Worm (Caenorhabditis elegans): ENCODE results near the gene C52G5.3.

C52G5.3 gene

DNA sequence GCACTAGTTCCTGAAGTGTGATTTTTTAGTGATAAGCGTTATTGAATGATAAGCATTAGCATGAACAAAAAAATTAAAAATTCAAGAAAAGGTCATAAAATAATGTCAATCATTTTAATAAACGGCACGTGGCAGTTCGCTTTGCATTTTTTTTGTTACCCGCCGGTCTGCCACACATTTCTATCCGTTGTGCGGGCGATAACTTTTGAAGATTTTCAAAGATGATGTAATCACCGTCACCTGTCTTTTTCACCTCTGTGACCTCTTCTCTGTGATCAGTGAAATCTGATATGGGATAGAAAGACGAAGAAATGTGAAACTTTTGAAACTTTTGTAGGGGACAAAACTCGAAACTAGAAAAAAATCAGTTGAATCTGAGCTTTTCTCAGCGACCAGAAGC is 32.0 kb upstream of the C52G5.3 start:
- TF ChIP-seq hlh-15 (tag; optimal IDR thresholded peaks at IDR 0.05) (no peak), ceh-48 (tag; optimal IDR thresholded peaks at IDR 0.05) (no peak), eyg-1 (tag; optimal IDR thresholded peaks at IDR 0.05) (no peak), ref-2 (tag; optimal IDR thresholded peaks at IDR 0.05) (no peak), dmd-4 (tag; optimal IDR thresholded peaks at IDR 0.05; ENCODE audit: borderline replicate concordance) (no peak), mec-3 (tag; optimal IDR thresholded peaks at IDR 0.05; ENCODE audit: borderline replicate concordance) (no peak), ceh-45 (GFP tag; IDR thresholded peaks at IDR 0.05) (no peak), pat-9 (tag; optimal IDR thresholded peaks at IDR 0.05) (no peak), pha-2 (tag; optimal IDR thresholded peaks at IDR 0.05) (no peak), tbx-7 (tag; optimal IDR thresholded peaks at IDR 0.05) (no peak), C08G9.2 (tag; optimal IDR thresholded peaks at IDR 0.05) (no peak), K02D7.2 (tag; optimal IDR thresholded peaks at IDR 0.05) (no peak), F13H6.1 (tag; optimal IDR thresholded peaks at IDR 0.05) (no peak), ceh-22 (tag; optimal IDR thresholded peaks at IDR 0.05) (no peak), ceh-14 (tag; optimal IDR thresholded peaks at IDR 0.05) (no peak)

DNA sequence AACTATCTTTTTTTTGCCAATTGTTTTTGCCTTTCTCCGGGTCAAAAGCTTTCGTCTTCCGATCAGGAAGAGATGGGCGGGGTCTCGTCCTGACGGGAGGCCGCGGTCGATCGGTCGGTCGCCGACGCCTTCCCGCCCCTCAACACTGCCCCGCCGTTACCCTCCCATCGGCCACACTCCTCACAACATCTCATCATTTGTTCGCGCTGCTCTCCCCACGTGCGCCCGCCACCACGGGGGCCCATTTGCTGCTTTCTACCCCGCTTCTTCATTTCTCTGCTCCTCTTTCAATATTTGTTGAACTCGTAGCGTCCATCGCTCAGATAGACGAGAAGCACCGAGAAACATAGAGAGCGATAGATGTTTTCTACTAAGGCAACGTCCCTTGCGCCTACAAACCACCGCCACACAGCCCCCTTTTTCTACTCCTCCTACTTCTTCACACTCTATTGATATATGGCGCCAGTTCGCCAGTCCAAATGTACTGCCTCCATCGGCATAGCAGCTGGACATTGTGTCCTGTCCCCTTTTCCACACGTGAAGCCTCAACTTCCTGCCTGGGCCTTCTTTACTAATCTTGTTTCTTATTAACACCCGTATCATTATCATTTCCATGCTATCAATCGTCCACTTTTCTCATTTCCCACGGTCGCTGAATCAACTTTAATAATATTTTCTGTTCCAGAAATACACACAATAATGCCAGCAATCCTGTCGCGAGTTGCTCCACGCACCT is 31.0 kb upstream of the C52G5.3 start, which contains the start of gene bcat-1:
bcat-1 (plus strand) TSS at position 686 of the 736 bp plus-strand sequence.
- TF ChIP-seq unc-42 (tag; optimal IDR thresholded peaks at IDR 0.05) (peak; percentile 16), fkh-6 (tag; optimal IDR thresholded peaks at IDR 0.05) (peak; percentile 16), hlh-6 (tag; optimal IDR thresholded peaks at IDR 0.05) (peak; percentile 31), ceh-18 (tag; optimal IDR thresholded peaks at IDR 0.05) (peak; percentile 70), unc-55 (GFP tag; optimal IDR thresholded peaks at IDR 0.05) (peak; percentile 6), ceh-14 (tag; optimal IDR thresholded peaks at IDR 0.05) (peak; percentile 44), eyg-1 (tag; optimal IDR thresholded peaks at IDR 0.05) (no peak), tbx-2 (tag; optimal IDR thresholded peaks at IDR 0.05) (peak; percentile 60), F13H6.1 (tag; optimal IDR thresholded peaks at IDR 0.05) (peak; percentile 42), K09A11.1 (tag; optimal IDR thresholded peaks at IDR 0.05; ENCODE audit: insufficient read depth) (no peak), mec-3 (tag; optimal IDR thresholded peaks at IDR 0.05; ENCODE audit: borderline replicate concordance) (peak; percentile 4), ref-2 (tag; optimal IDR thresholded peaks at IDR 0.05) (peak; percentile 34), sox-2 (GFP tag; IDR thresholded peaks at IDR 0.05) (no peak), ceh-31 (tag; optimal IDR thresholded peaks at IDR 0.05) (peak; percentile 34), sdc-2 (tag; optimal IDR thresholded peaks at IDR 0.05) (peak; percentile 49), pqm-1 (tag; optimal IDR thresholded peaks at IDR 0.05) (no peak), rnt-1 (tag; optimal IDR thresholded peaks at IDR 0.05) (peak; percentile 10), hlh-30 (tag; optimal IDR thresholded peaks at IDR 0.05; ENCODE audit: insufficient read depth) (peak; percentile 31), ceh-45 (GFP tag; IDR thresholded peaks at IDR 0.05) (no peak)

DNA sequence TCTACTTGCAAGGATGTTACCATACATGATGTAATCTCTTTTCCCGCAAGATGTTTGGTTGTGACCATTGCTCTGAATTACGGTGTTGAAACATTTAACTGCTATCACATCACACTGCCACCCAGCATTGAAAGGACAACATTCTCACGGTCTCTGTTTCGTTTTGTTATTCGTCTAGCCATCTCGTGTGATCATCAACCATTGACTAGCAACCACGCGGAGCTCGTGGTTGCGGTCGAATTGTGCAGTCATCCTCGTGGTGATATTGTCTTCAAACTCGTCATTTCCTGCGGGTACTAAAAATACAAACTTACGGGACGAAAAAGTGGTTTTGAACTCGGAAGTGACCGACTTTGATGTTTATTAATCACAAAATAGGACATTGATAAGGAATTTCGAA is 29.7 kb upstream of the C52G5.3 start:
- TF ChIP-seq zip-5 (tag; optimal IDR thresholded peaks at IDR 0.05) (no peak), unc-42 (tag; optimal IDR thresholded peaks at IDR 0.05) (no peak), madf-2 (tag; optimal IDR thresholded peaks at IDR 0.05) (no peak), fax-1 (tag; optimal IDR thresholded peaks at IDR 0.05) (no peak), fkh-10 (GFP tag; optimal IDR thresholded peaks at IDR 0.05) (no peak), ceh-14 (tag; optimal IDR thresholded peaks at IDR 0.05) (no peak), T23F11.4 (GFP tag; optimal IDR thresholded peaks at IDR 0.05) (no peak), fkh-6 (tag; optimal IDR thresholded peaks at IDR 0.05) (no peak)

DNA sequence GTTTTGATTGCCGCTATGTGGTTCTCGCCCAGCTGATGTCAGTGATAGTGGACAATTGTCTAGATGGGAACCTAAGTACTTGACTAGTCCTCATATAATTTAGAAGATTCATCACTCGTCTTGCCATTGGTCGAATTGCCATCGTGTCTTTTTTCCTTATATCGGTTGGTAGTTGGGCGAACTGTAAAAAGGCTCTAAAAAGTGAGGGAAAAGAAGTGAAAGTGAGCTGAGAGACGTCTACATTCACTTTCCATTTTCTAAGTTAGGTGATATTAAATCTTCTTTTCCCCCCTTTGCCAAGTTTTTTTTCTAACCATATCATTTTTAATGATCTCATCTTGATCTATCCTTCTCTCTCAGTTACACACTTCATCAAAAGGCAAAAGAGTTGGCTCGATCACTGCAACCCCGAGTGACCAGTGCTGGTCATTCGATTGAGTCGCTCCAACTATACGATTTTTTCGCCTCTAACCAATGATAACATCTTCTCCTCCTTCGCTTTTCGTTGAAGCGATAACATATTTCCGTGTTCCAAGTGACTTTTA is 28.9 kb upstream of the C52G5.3 start:
- TF ChIP-seq ets-4 (tag; optimal IDR thresholded peaks at IDR 0.05) (no peak), fax-1 (tag; optimal IDR thresholded peaks at IDR 0.05) (no peak), ceh-14 (tag; optimal IDR thresholded peaks at IDR 0.05) (no peak), pha-4 (tag; optimal IDR thresholded peaks at IDR 0.05) (no peak), elt-2 (tag; optimal IDR thresholded peaks at IDR 0.05) (peak; percentile 9), npax-4 (tag; optimal IDR thresholded peaks at IDR 0.05) (no peak)

Measured in whole organism, late embryonic.